Worm (Caenorhabditis elegans): Measurements from ENCODE around the gene F46H5.3.
A peak's percentile ranks its signal among the peaks of the same experiment; 100 is the strongest.

Gene F46H5.3

ce11 chrX:7193894-7194614 lies 44.4 kb downstream of the F46H5.3 start, which contains the start of gene dnj-7:
Gene dnj-7 (plus strand): TSS chrX:7194564.
- TF ChIP-seq blmp-1 (tag; optimal IDR thresholded peaks at IDR 0.05) (no peak), lsy-2 (tag; optimal IDR thresholded peaks at IDR 0.05) (peak; percentile 26), elt-3 (tag; optimal IDR thresholded peaks at IDR 0.05) (peak; percentile 62), tbx-8 (GFP tag; optimal IDR thresholded peaks at IDR 0.05) (peak; percentile 24), mep-1 (tag; optimal IDR thresholded peaks at IDR 0.05) (peak; percentile 11), sem-2 (GFP tag; optimal IDR thresholded peaks at IDR 0.05) (no peak), M03D4.4 (tag; optimal IDR thresholded peaks at IDR 0.05) (peak; percentile 11), unc-120 (tag; optimal IDR thresholded peaks at IDR 0.05; ENCODE audit: poor library complexity, severe bottlenecking) (peak; percentile 32), elt-1 (tag; optimal IDR thresholded peaks at IDR 0.05; ENCODE audit: borderline replicate concordance, insufficient read depth) (peak; percentile 33), ceh-39 (tag; optimal IDR thresholded peaks at IDR 0.05) (peak; percentile 17), ces-1 (GFP tag; optimal IDR thresholded peaks at IDR 0.05) (peak; percentile 50)

- TF ChIP-seq nhr-2 (tag; optimal IDR thresholded peaks at IDR 0.05): no peak
- TF ChIP-seq tbx-8 (GFP tag; optimal IDR thresholded peaks at IDR 0.05): no peak
- TF ChIP-seq flh-1 (GFP tag; optimal IDR thresholded peaks at IDR 0.05): no peak
- TF ChIP-seq lsy-2 (tag; optimal IDR thresholded peaks at IDR 0.05): no peak
- no peak for TF ChIP-seq ceh-39 (tag; optimal IDR thresholded peaks at IDR 0.05)
- TF ChIP-seq hlh-1 (tag; optimal IDR thresholded peaks at IDR 0.05): no peak
- TF ChIP-seq ham-2 (GFP tag; optimal IDR thresholded peaks at IDR 0.05): no peak
- no peak for TF ChIP-seq ztf-11 (tag; optimal IDR thresholded peaks at IDR 0.05)
- TF ChIP-seq nhr-28 (tag; optimal IDR thresholded peaks at IDR 0.05): no peak
- no peak for TF ChIP-seq unc-39 (tag; optimal IDR thresholded peaks at IDR 0.05)
- TF ChIP-seq cnd-1 (tag; optimal IDR thresholded peaks at IDR 0.05): no peak
- TF ChIP-seq ceh-43 (GFP tag; optimal IDR thresholded peaks at IDR 0.05): no peak
- no peak for TF ChIP-seq lin-32 (GFP tag; optimal IDR thresholded peaks at IDR 0.05)
- no peak for TF ChIP-seq M03D4.4 (tag; optimal IDR thresholded peaks at IDR 0.05)
- TF ChIP-seq zip-8 (tag; optimal IDR thresholded peaks at IDR 0.05): no peak
- TF ChIP-seq mab-5 (tag; optimal IDR thresholded peaks at IDR 0.05): no peak
- TF ChIP-seq pha-4 (tag; optimal IDR thresholded peaks at IDR 0.05): no peak
Measured at ce11 chrX:7191882-7192281, 46.6 kb downstream of the F46H5.3 start, which contains the start of gene C55B6.7. Gene C55B6.7 (minus strand): TSS chrX:7191982.

- TF ChIP-seq drap-1 (GFP tag; optimal IDR thresholded peaks at IDR 0.05) (no peak), mep-1 (tag; optimal IDR thresholded peaks at IDR 0.05) (no peak), ces-1 (GFP tag; optimal IDR thresholded peaks at IDR 0.05) (no peak), nhr-28 (tag; optimal IDR thresholded peaks at IDR 0.05) (no peak), nhr-237 (tag; optimal IDR thresholded peaks at IDR 0.05) (no peak), hlh-1 (tag; optimal IDR thresholded peaks at IDR 0.05) (no peak), unc-62 (GFP tag; optimal IDR thresholded peaks at IDR 0.05) (no peak), nhr-76 (tag; optimal IDR thresholded peaks at IDR 0.05) (no peak), zip-8 (tag; optimal IDR thresholded peaks at IDR 0.05) (no peak), lsy-2 (tag; optimal IDR thresholded peaks at IDR 0.05) (no peak), mls-2 (tag; optimal IDR thresholded peaks at IDR 0.05) (no peak), flh-1 (GFP tag; optimal IDR thresholded peaks at IDR 0.05) (no peak), cnd-1 (tag; optimal IDR thresholded peaks at IDR 0.05) (no peak), lin-13 (tag; optimal IDR thresholded peaks at IDR 0.05) (no peak)
Measured at ce11 chrX:7187602-7188001, 50.9 kb downstream of the F46H5.3 start, which contains the start of gene C55B6.4. Gene C55B6.4 (minus strand): TSS chrX:7187702.

ce11 chrX:7181627-7182026 lies 56.8 kb downstream of the F46H5.3 start:
- TF ChIP-seq flh-1 (GFP tag; optimal IDR thresholded peaks at IDR 0.05): no peak
- TF ChIP-seq unc-120 (tag; optimal IDR thresholded peaks at IDR 0.05; ENCODE audit: poor library complexity, severe bottlenecking): no peak
- no peak for TF ChIP-seq mab-5 (tag; optimal IDR thresholded peaks at IDR 0.05)
- TF ChIP-seq nhr-28 (tag; optimal IDR thresholded peaks at IDR 0.05): no peak
- no peak for TF ChIP-seq unc-62 (GFP tag; optimal IDR thresholded peaks at IDR 0.05)
- TF ChIP-seq ces-1 (GFP tag; optimal IDR thresholded peaks at IDR 0.05): peak; percentile 19
- peak; percentile 3 for TF ChIP-seq drap-1 (GFP tag; optimal IDR thresholded peaks at IDR 0.05)
- TF ChIP-seq mep-1 (tag; optimal IDR thresholded peaks at IDR 0.05): no peak
- TF ChIP-seq tbx-8 (GFP tag; optimal IDR thresholded peaks at IDR 0.05): no peak
- TF ChIP-seq bed-3 (GFP tag; optimal IDR thresholded peaks at IDR 0.05): no peak
- TF ChIP-seq cnd-1 (tag; optimal IDR thresholded peaks at IDR 0.05): peak; percentile 25
- TF ChIP-seq M03D4.4 (tag; optimal IDR thresholded peaks at IDR 0.05): no peak
- TF ChIP-seq ztf-11 (tag; optimal IDR thresholded peaks at IDR 0.05): no peak
- no peak for TF ChIP-seq unc-39 (tag; optimal IDR thresholded peaks at IDR 0.05)
- TF ChIP-seq blmp-1 (tag; optimal IDR thresholded peaks at IDR 0.05): no peak
- TF ChIP-seq nhr-2 (tag; optimal IDR thresholded peaks at IDR 0.05): no peak
- no peak for TF ChIP-seq ham-2 (GFP tag; optimal IDR thresholded peaks at IDR 0.05)
- no peak for TF ChIP-seq lin-13 (tag; optimal IDR thresholded peaks at IDR 0.05)
- no peak for TF ChIP-seq ceh-39 (tag; optimal IDR thresholded peaks at IDR 0.05)
- TF ChIP-seq nhr-12 (tag; optimal IDR thresholded peaks at IDR 0.05): no peak
- no peak for TF ChIP-seq lin-32 (GFP tag; optimal IDR thresholded peaks at IDR 0.05)
- TF ChIP-seq pha-4 (tag; optimal IDR thresholded peaks at IDR 0.05): peak; percentile 86
- TF ChIP-seq snpc-4 (tag; optimal IDR thresholded peaks at IDR 0.05): no peak
- no peak for TF ChIP-seq elt-1 (tag; optimal IDR thresholded peaks at IDR 0.05; ENCODE audit: borderline replicate concordance, insufficient read depth)
- TF ChIP-seq ceh-83 (GFP tag; optimal IDR thresholded peaks at IDR 0.05): no peak
- no peak for TF ChIP-seq sem-2 (GFP tag; optimal IDR thresholded peaks at IDR 0.05)
- TF ChIP-seq ceh-43 (GFP tag; optimal IDR thresholded peaks at IDR 0.05): no peak
- no peak for TF ChIP-seq mls-2 (tag; optimal IDR thresholded peaks at IDR 0.05)
- TF ChIP-seq nhr-237 (tag; optimal IDR thresholded peaks at IDR 0.05): peak; percentile 92
- TF ChIP-seq hlh-1 (tag; optimal IDR thresholded peaks at IDR 0.05): peak; percentile 36
- TF ChIP-seq lsy-2 (tag; optimal IDR thresholded peaks at IDR 0.05): peak; percentile 37
- no peak for TF ChIP-seq sptf-1 (tag; optimal IDR thresholded peaks at IDR 0.05)
- TF ChIP-seq elt-3 (tag; optimal IDR thresholded peaks at IDR 0.05): peak; percentile 72
- no peak for TF ChIP-seq zip-8 (tag; optimal IDR thresholded peaks at IDR 0.05)
- no peak for TF ChIP-seq nhr-76 (tag; optimal IDR thresholded peaks at IDR 0.05)
